Fruit fly (Drosophila melanogaster): ENCODE results near the gene Chsy.

Chsy gene

DNA sequence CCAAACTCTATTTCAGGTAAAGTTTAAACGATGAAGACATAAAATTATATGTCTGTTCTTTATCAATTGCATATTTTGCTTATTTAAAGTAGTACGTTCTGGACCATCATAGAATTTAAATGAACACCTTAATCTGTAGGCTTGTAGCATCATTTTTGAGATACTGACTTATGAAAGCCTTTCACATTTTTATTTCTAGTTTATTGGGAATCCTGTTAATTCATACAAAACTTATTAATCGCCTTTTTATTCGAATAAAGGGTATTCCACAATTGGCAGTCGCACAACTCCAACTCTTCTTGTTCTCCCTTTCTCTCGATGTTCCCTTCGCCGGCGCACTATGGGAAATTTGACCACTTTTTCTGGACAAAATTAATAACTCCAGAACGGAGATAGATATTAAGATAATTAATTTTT lies 40.9 kb downstream of the Chsy start (continued):
- TF ChIP-seq Hr38 (GFP tag; optimal IDR thresholded peaks at IDR 0.05) (no peak), CG32006 (GFP tag; optimal IDR thresholded peaks at IDR 0.05) (peak; percentile 44), CG10669 (GFP tag; optimal IDR thresholded peaks at IDR 0.05) (peak; percentile 48), Ets21C (GFP tag; optimal IDR thresholded peaks at IDR 0.05) (peak; percentile 18), acj6 (GFP tag; optimal IDR thresholded peaks at IDR 0.05) (peak; percentile 49), Gug (GFP tag; IDR thresholded peaks at IDR 0.05) (no peak), Smox (GFP tag; optimal IDR thresholded peaks at IDR 0.05) (peak; percentile 50), CG6854 (GFP tag; optimal IDR thresholded peaks at IDR 0.05) (no peak), cyc (GFP tag; optimal IDR thresholded peaks at IDR 0.05) (peak; percentile 33), CG6808 (GFP tag; optimal IDR thresholded peaks at IDR 0.05) (peak; percentile 21), CG7368 (GFP tag; optimal IDR thresholded peaks at IDR 0.05) (no peak), CG10631 (GFP tag; optimal IDR thresholded peaks at IDR 0.05) (peak; percentile 45)

DNA sequence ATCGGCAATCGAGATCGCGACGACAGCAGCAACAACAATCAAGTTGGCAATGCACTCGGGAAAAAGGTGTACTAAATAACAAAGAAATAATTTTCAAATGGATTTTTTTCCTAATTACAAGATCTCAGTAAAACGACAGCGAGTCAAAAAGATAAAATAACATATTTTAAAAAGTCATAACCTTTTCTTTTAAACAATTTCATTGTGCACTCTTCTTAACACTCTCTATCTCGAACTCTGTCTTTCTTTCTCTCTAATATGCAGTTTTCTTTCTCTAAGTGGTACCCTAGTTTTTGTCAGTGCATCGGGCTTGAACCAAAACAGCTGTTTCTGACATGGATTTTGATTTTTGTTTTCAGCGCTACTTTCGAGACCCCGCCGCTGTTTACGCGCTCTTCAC lies 44.3 kb downstream of the Chsy start:
- TF ChIP-seq CG4318 (GFP tag; optimal IDR thresholded peaks at IDR 0.05) (peak; percentile 72), Sox102F (GFP tag; optimal IDR thresholded peaks at IDR 0.05) (peak; percentile 57), Eip75B (GFP tag; optimal IDR thresholded peaks at IDR 0.05) (peak; percentile 52), cyc (GFP tag; optimal IDR thresholded peaks at IDR 0.05) (peak; percentile 68), CG8632 (GFP tag; optimal IDR thresholded peaks at IDR 0.05) (peak; percentile 29), vri (GFP tag; optimal IDR thresholded peaks at IDR 0.05) (peak; percentile 14), CG10669 (GFP tag; optimal IDR thresholded peaks at IDR 0.05) (peak; percentile 34), CG10631 (GFP tag; optimal IDR thresholded peaks at IDR 0.05) (peak; percentile 52), Hr4 (GFP tag; optimal IDR thresholded peaks at IDR 0.05) (peak; percentile 76), Eip78C (GFP tag) (peak; percentile 88), CG6163 (GFP tag; IDR thresholded peaks at IDR 0.05) (peak; percentile 74), CG32006 (GFP tag; optimal IDR thresholded peaks at IDR 0.05) (peak; percentile 84), Lpt (GFP tag; optimal IDR thresholded peaks at IDR 0.05) (peak; percentile 41), pdm3 (GFP tag; optimal IDR thresholded peaks at IDR 0.05) (peak; percentile 59), Blimp-1 (GFP tag; optimal IDR thresholded peaks at IDR 0.05) (peak; percentile 12), CG6792 (GFP tag; optimal IDR thresholded peaks at IDR 0.05) (peak; percentile 41), topi (GFP tag; optimal IDR thresholded peaks at IDR 0.05) (peak; percentile 67), OdsH (GFP tag; optimal IDR thresholded peaks at IDR 0.05) (peak; percentile 65), CG6276 (GFP tag; optimal IDR thresholded peaks at IDR 0.05) (peak; percentile 79), esn (GFP tag; optimal IDR thresholded peaks at IDR 0.05) (peak; percentile 68), CG3919 (GFP tag; optimal IDR thresholded peaks at IDR 0.05) (peak; percentile 55), ss (GFP tag; optimal IDR thresholded peaks at IDR 0.05) (no peak), CG1621 (tag; optimal IDR thresholded peaks at IDR 0.05) (no peak), Ets96B (tag; optimal IDR thresholded peaks at IDR 0.05) (peak; percentile 10), dac (GFP tag; optimal IDR thresholded peaks at IDR 0.05) (peak; percentile 40), eg (GFP tag; IDR thresholded peaks at IDR 0.05) (peak; percentile 83), CG11902 (GFP tag; optimal IDR thresholded peaks at IDR 0.05) (peak; percentile 30), Eip93F (GFP tag; optimal IDR thresholded peaks at IDR 0.05) (no peak), CG6854 (GFP tag; optimal IDR thresholded peaks at IDR 0.05) (no peak), Met (GFP tag; optimal IDR thresholded peaks at IDR 0.05) (peak; percentile 70), salr (GFP tag; optimal IDR thresholded peaks at IDR 0.05) (peak in 1 of 2 experiments; percentile 37), dsx (GFP tag; optimal IDR thresholded peaks at IDR 0.05; ENCODE audit: poor library complexity, severe bottlenecking) (peak; percentile 4), net (GFP tag; optimal IDR thresholded peaks at IDR 0.05) (peak; percentile 61), Hr38 (GFP tag; optimal IDR thresholded peaks at IDR 0.05) (no peak), CG6808 (GFP tag; optimal IDR thresholded peaks at IDR 0.05) (no peak), CG3032 (tag; optimal IDR thresholded peaks at IDR 0.05) (peak; percentile 30), Hr39 (GFP tag; optimal IDR thresholded peaks at IDR 0.05) (peak; percentile 64), CG31627 (GFP tag; optimal IDR thresholded peaks at IDR 0.05) (peak; percentile 72), svp (GFP tag) (peak; percentile 80), CG16779 (tag; optimal IDR thresholded peaks at IDR 0.05) (peak; percentile 6), Ets21C (GFP tag; optimal IDR thresholded peaks at IDR 0.05) (peak; percentile 30), CG8119 (GFP tag; IDR thresholded peaks at IDR 0.05) (peak; percentile 83), acj6 (GFP tag; optimal IDR thresholded peaks at IDR 0.05) (peak; percentile 47), CG15336 (GFP tag; IDR thresholded peaks at IDR 0.05) (peak; percentile 77), Smox (GFP tag; optimal IDR thresholded peaks at IDR 0.05) (peak; percentile 51), CG11762 (GFP tag; optimal IDR thresholded peaks at IDR 0.05; ENCODE audit: insufficient read depth) (peak; percentile 25)

Measured in whole organism, prepupa.